Worm (Caenorhabditis elegans): ENCODE data around the gene E03H12.5.

DNA sequence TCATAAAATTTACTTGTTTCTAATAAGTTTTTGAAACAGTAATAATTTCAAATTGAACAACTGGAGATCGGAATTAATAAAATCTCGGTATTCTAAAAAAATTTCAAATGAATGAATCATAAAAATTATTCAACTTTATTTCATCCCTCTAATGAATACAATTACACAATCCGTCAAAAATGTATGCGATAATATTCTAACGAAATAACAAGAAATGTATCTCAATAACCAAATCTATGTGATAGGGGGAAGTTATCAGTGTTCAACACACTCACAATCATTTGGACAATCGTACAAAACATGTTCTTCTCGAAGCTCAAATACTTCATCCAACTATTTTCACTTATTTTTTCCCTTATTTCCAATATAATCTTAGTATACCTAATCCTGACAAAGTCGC, 35.3 kb upstream of the E03H12.5 start, which contains the start of gene Y9C9A.5:
- TF ChIP-seq blmp-1 (tag; optimal IDR thresholded peaks at IDR 0.05) (no peak), zip-8 (tag; optimal IDR thresholded peaks at IDR 0.05) (no peak), unc-39 (tag; optimal IDR thresholded peaks at IDR 0.05) (no peak), ztf-11 (tag; optimal IDR thresholded peaks at IDR 0.05) (no peak), mls-2 (tag; optimal IDR thresholded peaks at IDR 0.05) (no peak), ces-1 (GFP tag; optimal IDR thresholded peaks at IDR 0.05) (no peak), unc-62 (GFP tag; optimal IDR thresholded peaks at IDR 0.05) (no peak), lin-13 (tag; optimal IDR thresholded peaks at IDR 0.05) (no peak), pha-4 (tag; optimal IDR thresholded peaks at IDR 0.05) (no peak), flh-1 (GFP tag; optimal IDR thresholded peaks at IDR 0.05) (no peak), nhr-2 (tag; optimal IDR thresholded peaks at IDR 0.05) (no peak), elt-3 (tag; optimal IDR thresholded peaks at IDR 0.05) (no peak), nhr-237 (tag; optimal IDR thresholded peaks at IDR 0.05) (no peak), sptf-1 (tag; optimal IDR thresholded peaks at IDR 0.05) (no peak)

Measured in whole organism, mixed stage, embryonic.